Fruit fly (Drosophila melanogaster): ENCODE measurements around the gene CG13601.

Gene CG13601

dm6 chr3R:23971208-23971607 is 43.8 kb upstream of the CG13601 start:
- TF ChIP-seq pdm3 (GFP tag; optimal IDR thresholded peaks at IDR 0.05) (no peak), CG15336 (GFP tag; IDR thresholded peaks at IDR 0.05) (no peak), fd59A (GFP tag; optimal IDR thresholded peaks at IDR 0.05) (no peak)

- TF ChIP-seq CG16779 (tag; optimal IDR thresholded peaks at IDR 0.05) (no peak), salr (GFP tag; optimal IDR thresholded peaks at IDR 0.05) (no peak), CG8632 (GFP tag; optimal IDR thresholded peaks at IDR 0.05) (peak; percentile 24), cyc (GFP tag; optimal IDR thresholded peaks at IDR 0.05) (no peak), Sox14 (GFP tag; optimal IDR thresholded peaks at IDR 0.05) (no peak), CG31627 (GFP tag; optimal IDR thresholded peaks at IDR 0.05) (no peak), CG3919 (GFP tag; optimal IDR thresholded peaks at IDR 0.05) (no peak), pdm3 (GFP tag; optimal IDR thresholded peaks at IDR 0.05) (no peak), CG6792 (GFP tag; optimal IDR thresholded peaks at IDR 0.05) (no peak), net (GFP tag; optimal IDR thresholded peaks at IDR 0.05) (no peak), CG10631 (GFP tag; optimal IDR thresholded peaks at IDR 0.05) (peak; percentile 1), achi (GFP tag; optimal IDR thresholded peaks at IDR 0.05) (peak; percentile 7), Gug (GFP tag; IDR thresholded peaks at IDR 0.05) (no peak), Eip93F (GFP tag; optimal IDR thresholded peaks at IDR 0.05) (no peak), CG6854 (GFP tag; optimal IDR thresholded peaks at IDR 0.05) (no peak), esn (GFP tag; optimal IDR thresholded peaks at IDR 0.05) (no peak), CG11902 (GFP tag; optimal IDR thresholded peaks at IDR 0.05) (peak; percentile 0), CG15336 (GFP tag; IDR thresholded peaks at IDR 0.05) (no peak), CG6163 (GFP tag; IDR thresholded peaks at IDR 0.05) (no peak), dsx (GFP tag; optimal IDR thresholded peaks at IDR 0.05; ENCODE audit: poor library complexity, severe bottlenecking) (no peak), Met (GFP tag; optimal IDR thresholded peaks at IDR 0.05) (no peak), Hr38 (GFP tag; optimal IDR thresholded peaks at IDR 0.05) (no peak), CG10669 (GFP tag; optimal IDR thresholded peaks at IDR 0.05) (peak; percentile 26), CG4318 (GFP tag; optimal IDR thresholded peaks at IDR 0.05) (no peak), Eip75B (GFP tag; optimal IDR thresholded peaks at IDR 0.05) (no peak), CG32006 (GFP tag; optimal IDR thresholded peaks at IDR 0.05) (peak; percentile 13), Ets96B (tag; optimal IDR thresholded peaks at IDR 0.05) (peak; percentile 17), CG11762 (GFP tag; optimal IDR thresholded peaks at IDR 0.05; ENCODE audit: insufficient read depth) (no peak), acj6 (GFP tag; optimal IDR thresholded peaks at IDR 0.05) (no peak), CG11294 (GFP tag; IDR thresholded peaks at IDR 0.05) (no peak), CG8319 (GFP tag; optimal IDR thresholded peaks at IDR 0.05) (no peak)
Measured at dm6 chr3R:23969449-23969848, 42.0 kb upstream of the CG13601 start.

- peak; percentile 12 for TF ChIP-seq svp (GFP tag)
- TF ChIP-seq Eip78C (GFP tag), result peak; percentile 12
- no peak for TF ChIP-seq CG10669 (GFP tag; optimal IDR thresholded peaks at IDR 0.05)
- TF ChIP-seq acj6 (GFP tag; optimal IDR thresholded peaks at IDR 0.05), result no peak
- no peak for TF ChIP-seq Hr4 (GFP tag; optimal IDR thresholded peaks at IDR 0.05)
- no peak for TF ChIP-seq cyc (GFP tag; optimal IDR thresholded peaks at IDR 0.05)
- TF ChIP-seq OdsH (GFP tag; optimal IDR thresholded peaks at IDR 0.05), result no peak
- no peak for TF ChIP-seq Sox15 (GFP tag; optimal IDR thresholded peaks at IDR 0.05)
- no peak for TF ChIP-seq Eip75B (GFP tag; optimal IDR thresholded peaks at IDR 0.05)
Measured at dm6 chr3R:23964913-23965718, 37.7 kb upstream of the CG13601 start.

Data from whole organism, prepupa.